Worm (Caenorhabditis elegans) whole organism, early embryonic: ENCODE results near the gene spcs-2.

Experiments used
- B0310.2 ChIP-seq: sonication (generic microtip); optimal IDR thresholded peaks from 2 replicates; lab custom pipeline; 2016; ENCODE audit warnings: mild to moderate bottlenecking, missing genetic modification characterization, missing compliant biosample characterization
- ama-1 ChIP-seq: fragments of 150-350 bp; optimal IDR thresholded peaks from 2 replicates; lab custom pipeline; 2014
- ceh-36 ChIP-seq: sonication (generic microtip); optimal IDR thresholded peaks from 2 replicates; lab custom pipeline; 2016; ENCODE audit warnings: missing genetic modification characterization, inconsistent platforms, missing compliant biosample characterization
- flt-1 ChIP-seq: fragments of 200-800 bp; sonication (Bioruptor generic); IDR thresholded peaks from 2 replicates; pipeline ENCODE4 v1.3.6; 2022; ENCODE audit warnings: missing genetic modification characterization, missing compliant biosample characterization
- hmg-4 ChIP-seq: fragments of 200-800 bp; sonication (Bioruptor generic); optimal IDR thresholded peaks from 2 replicates; lab custom pipeline; 2018; ENCODE audit warnings: mild to moderate bottlenecking, missing genetic modification characterization, missing compliant biosample characterization
- scrt-1 ChIP-seq: fragments of 200-800 bp; sonication (Bioruptor generic); IDR thresholded peaks from 2 replicates; pipeline ENCODE4 v1.3.6; 2022; ENCODE audit warnings: missing genetic modification characterization, missing compliant biosample characterization
- tbx-37 ChIP-seq: fragments of 200-800 bp; sonication (Bioruptor generic); conservative IDR thresholded peaks from 2 replicates; pipeline ENCODE4 v1.3.6; 2022; ENCODE audit warnings: missing genetic modification reagents, missing genetic modification characterization, missing compliant biosample characterization

ce11 chrIII:12840204-12840603 is 34.6 kb upstream of the spcs-2 start:
- no peak for TF ChIP-seq flt-1
- no peak for TF ChIP-seq hmg-4 (GFP tag; lab: Kevin White, UChicago)
- no peak for TF ChIP-seq tbx-37 (GFP tag; lab: Robert Waterston, UW)
- TF ChIP-seq ama-1 (lab: Kevin White, UChicago): no peak
- no peak for TF ChIP-seq B0310.2
- no peak for TF ChIP-seq ceh-36 (tag; lab: Kevin White, UChicago)
- TF ChIP-seq scrt-1 (GFP tag; lab: Robert Waterston, UW): no peak
